Fruit fly (Drosophila melanogaster): Measurements from ENCODE around the gene Coq3.

Coq3 gene

DNA sequence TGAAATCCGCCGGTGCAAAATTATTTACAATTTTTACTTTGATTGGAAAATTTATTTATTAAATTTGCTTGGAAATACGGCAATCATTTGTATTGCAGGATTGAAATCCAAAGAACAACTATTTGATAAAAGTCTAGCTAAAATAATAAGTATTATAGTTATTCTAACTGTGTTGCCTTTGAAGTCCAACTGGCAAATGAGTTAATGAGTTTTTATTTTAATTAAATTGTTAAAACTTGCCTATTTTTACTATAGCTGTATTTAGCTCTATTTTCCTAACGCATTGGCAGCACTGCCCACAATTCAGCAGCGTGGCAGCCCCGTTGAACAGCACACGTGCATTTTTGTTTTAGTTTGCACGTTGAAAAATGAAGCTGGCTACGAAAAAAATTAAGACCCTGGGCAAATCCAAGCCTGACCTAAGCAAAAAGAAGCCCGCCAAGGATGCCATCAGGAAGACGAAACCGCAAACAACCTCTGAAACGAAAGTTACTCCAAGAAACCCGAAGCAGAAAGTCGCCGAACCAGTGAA lies 5.0 kb upstream of the Coq3 start, which contains the start of gene Noc2 (continued):
- TF ChIP-seq ERR (GFP tag; optimal IDR thresholded peaks at IDR 0.05) (no peak), Hmx (GFP tag; optimal IDR thresholded peaks at IDR 0.05) (no peak), lilli (GFP tag; optimal IDR thresholded peaks at IDR 0.05) (peak; percentile 52), CG42726 (GFP tag; IDR thresholded peaks at IDR 0.05; ENCODE audit: partially characterized antibody) (no peak), gsb (GFP tag; IDR thresholded peaks at IDR 0.05) (no peak), Nf-YA (GFP tag; IDR thresholded peaks at IDR 0.05) (no peak), cad (GFP tag; optimal IDR thresholded peaks at IDR 0.05) (no peak), HmgD (GFP tag; optimal IDR thresholded peaks at IDR 0.05) (peak; percentile 1), salm (tag; optimal IDR thresholded peaks at IDR 0.05) (no peak), run (tag; optimal IDR thresholded peaks at IDR 0.05) (no peak), CG2199 (GFP tag; IDR thresholded peaks at IDR 0.05) (no peak), Ets65A (GFP tag) (peak; percentile 74), danr (GFP tag; IDR thresholded peaks at IDR 0.05) (no peak), Jarid2 (GFP tag; optimal IDR thresholded peaks at IDR 0.05) (no peak), CG1603 (tag; optimal IDR thresholded peaks at IDR 0.05) (peak; percentile 51), ftz-f1 (GFP tag; optimal IDR thresholded peaks at IDR 0.05) (no peak), CG11504 (tag; optimal IDR thresholded peaks at IDR 0.05) (peak; percentile 56), CG4328 (GFP tag; optimal IDR thresholded peaks at IDR 0.05) (peak; percentile 58), CG16779 (GFP tag; IDR thresholded peaks at IDR 0.05) (peak; percentile 65), Hmr (GFP tag; optimal IDR thresholded peaks at IDR 0.05) (peak; percentile 25), CoRest (tag; optimal IDR thresholded peaks at IDR 0.05) (peak; percentile 60), CG18262 (tag; optimal IDR thresholded peaks at IDR 0.05) (peak; percentile 60), CG17568 (GFP tag; optimal IDR thresholded peaks at IDR 0.05) (no peak), aop (GFP tag; IDR thresholded peaks at IDR 0.05) (no peak), CG1647 (GFP tag; optimal IDR thresholded peaks at IDR 0.05) (peak; percentile 25), Atf6 (GFP tag; IDR thresholded peaks at IDR 0.05) (0 out of 2 replicates have a peak, but pooled peaks have one; percentile 14), CG6175 (GFP tag; IDR thresholded peaks at IDR 0.05) (no peak), CG12104 (GFP tag; optimal IDR thresholded peaks at IDR 0.05) (no peak), CG11085 (GFP tag; IDR thresholded peaks at IDR 0.05) (peak; percentile 38; the same call in 1 of the 2 replicates), CG6254 (GFP tag; optimal IDR thresholded peaks at IDR 0.05) (no peak), ro (GFP tag; IDR thresholded peaks at IDR 0.05) (no peak), sr (GFP tag; IDR thresholded peaks at IDR 0.05) (no peak), CG12236 (GFP tag; optimal IDR thresholded peaks at IDR 0.05) (no peak), CG18764 (GFP tag; optimal IDR thresholded peaks at IDR 0.05) (peak; percentile 21), seq (GFP tag; IDR thresholded peaks at IDR 0.05) (no peak), ind (GFP tag; optimal IDR thresholded peaks at IDR 0.05) (peak; percentile 63), bigmax (GFP tag; optimal IDR thresholded peaks at IDR 0.05) (peak; percentile 11), Awh (GFP tag; IDR thresholded peaks at IDR 0.05) (no peak), sqz (GFP tag; optimal IDR thresholded peaks at IDR 0.05) (no peak), esg (GFP tag; conservative IDR thresholded peaks at IDR 0.05) (peak; percentile 43), pfk (GFP tag; optimal IDR thresholded peaks at IDR 0.05) (no peak), disco-r (GFP tag; optimal IDR thresholded peaks at IDR 0.05) (no peak), sisA (GFP tag; IDR thresholded peaks at IDR 0.05) (peak; percentile 64), CG31224 (GFP tag; IDR thresholded peaks at IDR 0.05) (no peak), CG11456 (GFP tag; IDR thresholded peaks at IDR 0.05) (peak; percentile 72; the same call in 1 of the 3 replicates), CG7556 (GFP tag; optimal IDR thresholded peaks at IDR 0.05) (no peak), Med (GFP tag) (peak; percentile 84), trh (GFP tag; optimal IDR thresholded peaks at IDR 0.05) (no peak), MBD-R2 (GFP tag; IDR thresholded peaks at IDR 0.05) (peak; percentile 63), amos (GFP tag; IDR thresholded peaks at IDR 0.05; ENCODE audit: partially characterized antibody) (peak; percentile 4; the same call in 1 of the 2 replicates), Rx (GFP tag; IDR thresholded peaks at IDR 0.05) (peak; percentile 72), Oli (tag; optimal IDR thresholded peaks at IDR 0.05) (peak; percentile 14)

Data from whole organism, embryonic.